Fruit fly (Drosophila melanogaster) whole organism, embryonic: Measurements from ENCODE around the gene Doc2.

Source experiments
- Abd-B ChIP-seq: fragments of 200-800 bp; sonication (Bioruptor generic); optimal IDR thresholded peaks from 2 replicates; lab custom pipeline; 2018; ENCODE audit warnings: missing biosample characterization, mild to moderate bottlenecking, missing genetic modification characterization, moderate library complexity
- Atf6 ChIP-seq: fragments of 200-800 bp; sonication (Bioruptor generic); IDR thresholded peaks from 2 replicates; pipeline ENCODE4 v1.3.6; 2022; ENCODE audit warnings: missing biosample characterization, missing genetic modification characterization
- BtbVII ChIP-seq: fragments of 200-800 bp; sonication (Bioruptor generic); optimal IDR thresholded peaks from 3 replicates; lab custom pipeline; 2017; ENCODE audit warnings: missing biosample characterization, mild to moderate bottlenecking, missing genetic modification characterization
- CG10979 ChIP-seq: fragments of 200-800 bp; sonication (Bioruptor generic); optimal IDR thresholded peaks from 2 replicates; lab custom pipeline; 2018; ENCODE audit warnings: missing biosample characterization, mild to moderate bottlenecking, missing genetic modification characterization, moderate library complexity
- CG12769 ChIP-seq: fragments of 200-800 bp; sonication (Bioruptor generic); optimal IDR thresholded peaks from 2 replicates; lab custom pipeline; 2019; ENCODE audit warnings: missing biosample characterization, mild to moderate bottlenecking, missing genetic modification characterization, moderate library complexity
- CG13894 ChIP-seq: fragments of 200-800 bp; sonication (Bioruptor generic); optimal IDR thresholded peaks from 3 replicates; lab custom pipeline; 2018; ENCODE audit warnings: missing biosample characterization, mild to moderate bottlenecking, missing genetic modification characterization, moderate library complexity
- CG14965 ChIP-seq: fragments of 200-800 bp; sonication (Bioruptor generic); optimal IDR thresholded peaks from 2 replicates; lab custom pipeline; 2016; ENCODE audit warnings: missing biosample characterization, missing genetic modification characterization, borderline replicate concordance
- CG16779 ChIP-seq: fragments of 200-800 bp; sonication (Bioruptor generic); IDR thresholded peaks from 2 replicates; pipeline ENCODE4 v1.3.6; 2022; ENCODE audit warnings: missing biosample characterization, missing genetic modification characterization
- CG16863 ChIP-seq: fragments of 200-800 bp; sonication (Bioruptor generic); optimal IDR thresholded peaks from 3 replicates; lab custom pipeline; 2016; ENCODE audit warnings: missing biosample characterization, missing genetic modification characterization
- CG17359 ChIP-seq: fragments of 200-800 bp; sonication (Bioruptor generic); optimal IDR thresholded peaks from 3 replicates; lab custom pipeline; 2018; ENCODE audit warnings: missing biosample characterization, mild to moderate bottlenecking, missing genetic modification characterization, moderate library complexity
- CG17361 ChIP-seq: fragments of 200-800 bp; sonication (Bioruptor generic); IDR thresholded peaks from 3 replicates; pipeline ENCODE4 v1.3.6; 2022; ENCODE audit warnings: missing biosample characterization, missing genetic modification characterization
- CG17612 ChIP-seq: fragments of 200-800 bp; sonication (Bioruptor generic); IDR thresholded peaks from 2 replicates; pipeline ENCODE4 v1.3.6; 2022; ENCODE audit warnings: missing biosample characterization, missing genetic modification characterization
- CG17829 ChIP-seq: fragments of 200-800 bp; optimal IDR thresholded peaks from 2 replicates; lab custom pipeline; 2019; ENCODE audit warnings: missing biosample characterization, mild to moderate bottlenecking, missing genetic modification characterization, moderate library complexity
- CG1832 ChIP-seq: fragments of 200-800 bp; sonication (Bioruptor generic); optimal IDR thresholded peaks from 2 replicates; lab custom pipeline; 2017; ENCODE audit warnings: missing biosample characterization, mild to moderate bottlenecking, missing genetic modification characterization, inconsistent platforms
- CG2678 ChIP-seq: fragments of 200-800 bp; sonication (Bioruptor generic); optimal IDR thresholded peaks from 3 replicates; lab custom pipeline; 2019; ENCODE audit warnings: missing biosample characterization, mild to moderate bottlenecking, missing genetic modification characterization, moderate library complexity
- CG31441 ChIP-seq: fragments of 200-800 bp; sonication (Bioruptor generic); IDR thresholded peaks from 2 replicates; pipeline ENCODE4 v1.3.6; 2022; ENCODE audit warnings: missing biosample characterization, missing genetic modification characterization
- CG32532 ChIP-seq: fragments of 200-800 bp; sonication (Bioruptor generic); IDR thresholded peaks from 2 replicates; pipeline ENCODE4 v1.3.6; 2022; ENCODE audit warnings: missing biosample characterization, missing genetic modification characterization
- CG33213 ChIP-seq: fragments of 200-800 bp; sonication (Bioruptor generic); optimal IDR thresholded peaks from 3 replicates; lab custom pipeline; 2016; ENCODE audit warnings: missing biosample characterization, missing genetic modification characterization
- CG4328 ChIP-seq: fragments of 200-800 bp; sonication (Bioruptor generic); optimal IDR thresholded peaks from 3 replicates; lab custom pipeline; 2017; ENCODE audit warnings: missing biosample characterization, missing genetic modification reagents, missing genetic modification characterization
- CG7963 ChIP-seq: fragments of 200-800 bp; sonication (Bioruptor generic); IDR thresholded peaks from 3 replicates; pipeline ENCODE4 v1.3.6; 2022; ENCODE audit warnings: missing biosample characterization, missing genetic modification characterization; ENCODE audit not compliant: partially characterized antibody
- Deaf1 ChIP-seq: fragments of 200-800 bp; optimal IDR thresholded peaks from 3 replicates; lab custom pipeline; 2019; ENCODE audit warnings: missing biosample characterization, mild to moderate bottlenecking, missing genetic modification characterization, moderate library complexity
- Dfd ChIP-seq, 2 experiments: fragments of >200 bp; optimal IDR thresholded peaks; 2 replicates each; lab custom pipeline; 2017; ENCODE audit warnings: missing biosample characterization in 2 of 2, missing genetic modification characterization in 2 of 2
- Dref ChIP-seq: fragments of 200-800 bp; sonication (Bioruptor generic); IDR thresholded peaks from 2 replicates; pipeline ENCODE4 v1.3.6; 2022; ENCODE audit warnings: missing biosample characterization, missing genetic modification characterization
- E2f1 ChIP-seq: fragments of 200-800 bp; sonication (Bioruptor generic); IDR thresholded peaks from 2 replicates; pipeline ENCODE4 v1.3.6; 2022; ENCODE audit warnings: missing biosample characterization, missing genetic modification characterization
- Hand ChIP-seq: fragments of 200-800 bp; sonication (Bioruptor generic); optimal IDR thresholded peaks from 2 replicates; lab custom pipeline; 2017; ENCODE audit warnings: mild to moderate bottlenecking, missing biosample characterization, missing genetic modification reagents, missing genetic modification characterization
- Lhr ChIP-seq: fragments of 200-800 bp; sonication (Bioruptor generic); optimal IDR thresholded peaks from 3 replicates; lab custom pipeline; 2017; ENCODE audit warnings: mild to moderate bottlenecking, missing biosample characterization, missing genetic modification reagents, missing genetic modification characterization
- MBD-R2 ChIP-seq: fragments of 200-800 bp; sonication (Bioruptor generic); IDR thresholded peaks from 2 replicates; pipeline ENCODE4 v1.3.6; 2022; ENCODE audit warnings: missing biosample characterization, missing genetic modification characterization
- Med ChIP-seq: fragments of 200-800 bp; sonication (Bioruptor generic); peaks from one replicate; lab custom pipeline; 2016; ENCODE audit warnings: missing biosample characterization, missing genetic modification characterization, mild to moderate bottlenecking, inconsistent platforms, moderate library complexity
- Neu2 ChIP-seq: fragments of 200-800 bp; sonication (Bioruptor generic); optimal IDR thresholded peaks from 3 replicates; lab custom pipeline; 2016; ENCODE audit warnings: missing biosample characterization, missing genetic modification characterization, borderline replicate concordance
- Six4 ChIP-seq: fragments of 200-800 bp; sonication (Bioruptor generic); optimal IDR thresholded peaks from 2 replicates; lab custom pipeline; 2016; ENCODE audit warnings: missing biosample characterization, missing genetic modification characterization
- Xrp1 ChIP-seq: fragments of 200-800 bp; sonication (Bioruptor generic); IDR thresholded peaks from 2 replicates; pipeline ENCODE4 v1.3.6; 2022; ENCODE audit warnings: missing biosample characterization, missing genetic modification characterization
- al ChIP-seq: fragments of 200-800 bp; sonication (Bioruptor generic); IDR thresholded peaks from 2 replicates; pipeline ENCODE4 v1.3.6; 2022; ENCODE audit warnings: missing biosample characterization, missing genetic modification characterization
- ap ChIP-seq: fragments of 200-800 bp; sonication (Bioruptor generic); IDR thresholded peaks from 2 replicates; pipeline ENCODE4 v1.3.6; 2022; ENCODE audit warnings: missing biosample characterization, missing genetic modification characterization
- bowl ChIP-seq: fragments of 200-800 bp; sonication (Bioruptor generic); IDR thresholded peaks from 2 replicates; pipeline ENCODE4 v1.3.6; 2022; ENCODE audit warnings: missing biosample characterization, missing genetic modification characterization
- br ChIP-seq: fragments of >200 bp; optimal IDR thresholded peaks from 2 replicates; lab custom pipeline; 2017
- cas ChIP-seq: fragments of 200-800 bp; sonication (Bioruptor generic); IDR thresholded peaks from 2 replicates; pipeline ENCODE4 v1.3.6; 2022; ENCODE audit warnings: missing biosample characterization, missing genetic modification characterization
- danr ChIP-seq: fragments of 200-800 bp; sonication (Bioruptor generic); IDR thresholded peaks from 2 replicates; pipeline ENCODE4 v1.3.6; 2022; ENCODE audit warnings: missing biosample characterization, missing genetic modification characterization
- esg ChIP-seq: fragments of 200-800 bp; sonication (Bioruptor generic); conservative IDR thresholded peaks from 2 replicates; pipeline ENCODE4 v1.3.6; 2022; ENCODE audit warnings: missing biosample characterization, missing genetic modification characterization
- ken ChIP-seq: fragments of 200-800 bp; sonication (Bioruptor generic); IDR thresholded peaks from 3 replicates; pipeline ENCODE4 v1.3.6; 2022; ENCODE audit warnings: missing biosample characterization, missing genetic modification characterization
- maf-S ChIP-seq: fragments of 200-800 bp; sonication (Bioruptor generic); optimal IDR thresholded peaks from 2 replicates; lab custom pipeline; 2016; ENCODE audit warnings: missing biosample characterization, missing genetic modification characterization
- nerfin-1 ChIP-seq: fragments of 200-800 bp; sonication (Bioruptor generic); optimal IDR thresholded peaks from 3 replicates; lab custom pipeline; 2019; ENCODE audit warnings: missing biosample characterization, mild to moderate bottlenecking, missing genetic modification characterization, moderate library complexity
- pnt ChIP-seq: fragments of 200-800 bp; sonication (Bioruptor generic); optimal IDR thresholded peaks from 3 replicates; lab custom pipeline; 2016; ENCODE audit warnings: missing biosample characterization, missing genetic modification characterization
- scrt ChIP-seq: fragments of 200-800 bp; sonication (Bioruptor generic); optimal IDR thresholded peaks from 2 replicates; lab custom pipeline; 2018; ENCODE audit warnings: missing biosample characterization, mild to moderate bottlenecking, missing genetic modification characterization, moderate library complexity
- sens-2 ChIP-seq: fragments of 200-800 bp; sonication (Bioruptor generic); IDR thresholded peaks from 2 replicates; pipeline ENCODE4 v1.3.6; 2022; ENCODE audit warnings: missing biosample characterization, missing genetic modification characterization
- slbo ChIP-seq: fragments of 200-800 bp; sonication (Bioruptor generic); IDR thresholded peaks from 2 replicates; pipeline ENCODE4 v1.3.6; 2022; ENCODE audit warnings: missing biosample characterization, missing genetic modification characterization
- tin ChIP-seq: fragments of 200-800 bp; sonication (Bioruptor generic); optimal IDR thresholded peaks from 3 replicates; lab custom pipeline; 2016; ENCODE audit warnings: missing biosample characterization, missing genetic modification characterization
- trem ChIP-seq: fragments of 200-800 bp; optimal IDR thresholded peaks from 3 replicates; lab custom pipeline; 2019; ENCODE audit warnings: missing biosample characterization, mild to moderate bottlenecking, missing genetic modification characterization, moderate library complexity
- tx ChIP-seq: fragments of 200-800 bp; sonication (Bioruptor generic); optimal IDR thresholded peaks from 2 replicates; lab custom pipeline; 2016; ENCODE audit warnings: missing biosample characterization, missing genetic modification characterization
- unc-4 ChIP-seq: fragments of 200-800 bp; sonication (Bioruptor generic); IDR thresholded peaks from 2 replicates; pipeline ENCODE4 v1.3.6; 2022; ENCODE audit warnings: missing biosample characterization, missing genetic modification characterization; ENCODE audit not compliant: partially characterized antibody
- usp ChIP-seq: fragments of >200 bp; optimal IDR thresholded peaks from 2 replicates; lab custom pipeline; 2017; ENCODE audit warnings: missing biosample characterization, missing genetic modification characterization
- yki ChIP-seq: fragments of >200 bp; optimal IDR thresholded peaks from 3 replicates; lab custom pipeline; 2018

Doc2 gene

dm6 chr3L:9050447-9051069, 31.5 kb upstream of the Doc2 start (continued):
- TF ChIP-seq Med (GFP tag; lab: Kevin White, UChicago) = peak; percentile 73
- peak; percentile 19 for TF ChIP-seq CG13894
- no peak for TF ChIP-seq br (lab: Kevin White, UChicago)
- peak; percentile 85 for TF ChIP-seq Deaf1 (tag; lab: Kevin White, UChicago)
- no peak for TF ChIP-seq CG2678 (tag; lab: Kevin White, UChicago)
- TF ChIP-seq CG10979 (tag; lab: Kevin White, UChicago) = no peak
- TF ChIP-seq MBD-R2 (GFP tag; lab: Robert Waterston, UW) = 0 out of 2 replicates have a peak, but pooled peaks have one; percentile 10
- TF ChIP-seq nerfin-1 (tag; lab: Kevin White, UChicago) = peak; percentile 0
- peak; percentile 20 for TF ChIP-seq scrt (GFP tag; lab: Kevin White, UChicago)
- TF ChIP-seq Dref (GFP tag; lab: Robert Waterston, UW) = peak; percentile 25; the same call in 1 of the 2 replicates
- TF ChIP-seq usp = no peak

- TF ChIP-seq CG33213 (GFP tag; lab: Kevin White, UChicago) (no peak), Lhr (GFP tag; lab: Kevin White, UChicago) (peak; percentile 30), ken (peak; percentile 3; the same call in 1 of the 3 replicates), Xrp1 (GFP tag; lab: Robert Waterston, UW) (no peak), yki (lab: Kevin White, UChicago) (peak; percentile 12), CG12769 (tag; lab: Kevin White, UChicago) (no peak), Neu2 (GFP tag; lab: Kevin White, UChicago) (no peak), sens-2 (GFP tag; lab: Robert Waterston, UW) (no peak), ap (GFP tag; lab: Robert Waterston, UW) (no peak), E2f1 (GFP tag; lab: Robert Waterston, UW) (no peak), Atf6 (GFP tag; lab: Robert Waterston, UW) (no peak), CG16779 (GFP tag; lab: Robert Waterston, UW) (no peak), CG17361 (GFP tag; lab: Robert Waterston, UW) (peak; percentile 81), CG1832 (GFP tag; lab: Kevin White, UChicago) (no peak), CG31441 (GFP tag; lab: Robert Waterston, UW) (0 out of 2 replicates have a peak, but pooled peaks have one; percentile 22), unc-4 (GFP tag; lab: Robert Waterston, UW) (no peak), Six4 (no peak), tx (GFP tag; lab: Kevin White, UChicago) (no peak), CG14965 (no peak), CG7963 (GFP tag; lab: Robert Waterston, UW) (no peak), CG32532 (GFP tag; lab: Robert Waterston, UW) (no peak), CG17612 (GFP tag; lab: Robert Waterston, UW) (no peak), pnt (no peak), tin (GFP tag; lab: Kevin White, UChicago) (no peak), CG16863 (GFP tag; lab: Kevin White, UChicago) (no peak), Abd-B (GFP tag; lab: Kevin White, UChicago) (peak; percentile 74), CG17359 (no peak), danr (GFP tag; lab: Robert Waterston, UW) (no peak), Hand (GFP tag; lab: Kevin White, UChicago) (no peak), slbo (GFP tag; lab: Robert Waterston, UW) (peak; percentile 44), trem (tag; lab: Kevin White, UChicago) (no peak), nerfin-1 (tag; lab: Kevin White, UChicago) (no peak), esg (GFP tag; lab: Robert Waterston, UW) (no peak), Dfd (GFP tag; optimal IDR thresholded peaks at IDR 0.05; lab: Kevin White, UChicago) (no peak), cas (GFP tag; lab: Robert Waterston, UW) (no peak), bowl (no peak), BtbVII (GFP tag; lab: Kevin White, UChicago) (no peak), maf-S (GFP tag; lab: Kevin White, UChicago) (no peak), al (GFP tag; lab: Robert Waterston, UW) (no peak), CG4328 (GFP tag; lab: Kevin White, UChicago) (no peak), CG17829 (peak; percentile 3)
Measured at dm6 chr3L:9047062-9047461, 28.0 kb upstream of the Doc2 start, which contains the start of gene Argk2. Argk2 (plus strand) TSS chr3L:9047439.
